Worm (Caenorhabditis elegans): ENCODE data around the gene mog-3.
A peak's percentile ranks its signal among the peaks of the same experiment; 100 is the strongest.

The mog-3 gene

ce11 chrIII:5349250-5349649 is 40.9 kb downstream of the mog-3 start, which contains the start of gene thoc-5 (continued):
- TF ChIP-seq nhr-28 (tag; optimal IDR thresholded peaks at IDR 0.05) (peak; percentile 34), lsy-2 (tag; optimal IDR thresholded peaks at IDR 0.05) (peak in 1 of 2 experiments; percentile 87), T26A8.4 (GFP tag; IDR thresholded peaks at IDR 0.05) (no peak), lin-13 (GFP tag; optimal IDR thresholded peaks at IDR 0.05) (peak; percentile 34), sdz-12 (GFP tag; optimal IDR thresholded peaks at IDR 0.05) (peak; percentile 75), ceh-62 (tag; optimal IDR thresholded peaks at IDR 0.05) (no peak), dve-1 (tag; optimal IDR thresholded peaks at IDR 0.05; ENCODE audit: insufficient read depth) (peak; percentile 60), ceh-44 (GFP tag; IDR thresholded peaks at IDR 0.05) (peak; percentile 74; the same call in 1 of the 2 replicates), nhr-102 (tag; optimal IDR thresholded peaks at IDR 0.05) (peak; percentile 55), nhr-41 (GFP tag; IDR thresholded peaks at IDR 0.05) (no peak), madf-5 (GFP tag; IDR thresholded peaks at IDR 0.05) (peak in 1 of 2 experiments; percentile 43; a peak in 1 of 4 replicates), D1046.2 (GFP tag; IDR thresholded peaks at IDR 0.05) (0 out of 2 replicates have a peak, but pooled peaks have one; percentile 4), hif-1 (tag; optimal IDR thresholded peaks at IDR 0.05) (peak in 1 of 2 experiments; percentile 94), dpl-1 (GFP tag; optimal IDR thresholded peaks at IDR 0.05) (peak; percentile 98), F44E2.7 (GFP tag; IDR thresholded peaks at IDR 0.05) (no peak), lin-1 (GFP tag; IDR thresholded peaks at IDR 0.05) (no peak), lin-38 (GFP tag; IDR thresholded peaks at IDR 0.05) (no peak), duxl-1 (tag; optimal IDR thresholded peaks at IDR 0.05; ENCODE audit: poor library complexity) (peak; percentile 65), unc-62 (GFP tag; optimal IDR thresholded peaks at IDR 0.05 in 1 of 2) (no peak), unc-62 (tag; optimal IDR thresholded peaks at IDR 0.05) (no peak), ctbp-1 (GFP tag; IDR thresholded peaks at IDR 0.05) (no peak), T20F7.1 (GFP tag; optimal IDR thresholded peaks at IDR 0.05) (peak; percentile 33), zfp-3 (GFP tag; conservative IDR thresholded peaks at IDR 0.05) (0 out of 2 replicates have a peak, but pooled peaks have one; percentile 19), mep-1 (tag; optimal IDR thresholded peaks at IDR 0.05) (peak; percentile 53), hlh-30 (tag; optimal IDR thresholded peaks at IDR 0.05; ENCODE audit: insufficient read depth) (peak; percentile 53), nhr-11 (tag; optimal IDR thresholded peaks at IDR 0.05) (peak; percentile 36), dmd-9 (GFP tag; IDR thresholded peaks at IDR 0.05) (peak; percentile 92), snpc-4 (tag; optimal IDR thresholded peaks at IDR 0.05) (no peak), tag-97 (GFP tag; IDR thresholded peaks at IDR 0.05) (peak; percentile 77; the same call in 1 of the 2 replicates), hmg-1.1 (GFP tag; IDR thresholded peaks at IDR 0.05) (0 out of 2 replicates have a peak, but pooled peaks have one; percentile 37), ces-1 (GFP tag; optimal IDR thresholded peaks at IDR 0.05) (no peak), mdt-29 (GFP tag; IDR thresholded peaks at IDR 0.05) (no peak), aly-2 (tag; optimal IDR thresholded peaks at IDR 0.05) (no peak), lin-39 (tag; optimal IDR thresholded peaks at IDR 0.05) (no peak), zfp-2 (tag; optimal IDR thresholded peaks at IDR 0.05) (no peak), ceh-82 (tag; optimal IDR thresholded peaks at IDR 0.05) (no peak), zip-2 (tag; optimal IDR thresholded peaks at IDR 0.05) (no peak), ZK337.2 (GFP tag; IDR thresholded peaks at IDR 0.05) (peak; percentile 92), F10B5.3 (tag; optimal IDR thresholded peaks at IDR 0.05) (no peak), ceh-20 (GFP tag; IDR thresholded peaks at IDR 0.05) (peak; percentile 75; the same call in 1 of the 2 replicates), unc-39 (tag; optimal IDR thresholded peaks at IDR 0.05) (no peak), set-16 (GFP tag; IDR thresholded peaks at IDR 0.05) (no peak), egl-43 (GFP tag; IDR thresholded peaks at IDR 0.05) (no peak), fkh-10 (GFP tag; optimal IDR thresholded peaks at IDR 0.05) (no peak), daf-12 (tag; optimal IDR thresholded peaks at IDR 0.05) (no peak), unc-130 (GFP tag; optimal IDR thresholded peaks at IDR 0.05) (peak; percentile 94), madf-9 (GFP tag; conservative IDR thresholded peaks at IDR 0.05) (peak; percentile 80), lim-7 (GFP tag; IDR thresholded peaks at IDR 0.05) (no peak), Y5F2A.4 (GFP tag; optimal IDR thresholded peaks at IDR 0.05) (no peak), vab-7 (GFP tag; IDR thresholded peaks at IDR 0.05) (peak; percentile 50; the same call in 1 of the 2 replicates), tra-1 (GFP tag; IDR thresholded peaks at IDR 0.05) (peak; percentile 72; the same call in 1 of the 2 replicates)
